Fruit fly (Drosophila melanogaster): ENCODE measurements around the gene CG6966.
A peak's percentile ranks its signal among the peaks of the same experiment; 100 is the strongest.

dm6 chr3R:15089250-15089921 is 6.0 kb downstream of the CG6966 start:
- TF ChIP-seq Eip78C (GFP tag) (no peak), ss (GFP tag; optimal IDR thresholded peaks at IDR 0.05) (no peak), CG6854 (GFP tag; optimal IDR thresholded peaks at IDR 0.05) (no peak), fkh (GFP tag; optimal IDR thresholded peaks at IDR 0.05) (peak; percentile 87), CG11294 (GFP tag; IDR thresholded peaks at IDR 0.05) (no peak), eg (GFP tag; IDR thresholded peaks at IDR 0.05) (peak; percentile 45; the same call in 1 of the 3 replicates), Gug (GFP tag; IDR thresholded peaks at IDR 0.05) (no peak), achi (GFP tag; optimal IDR thresholded peaks at IDR 0.05) (no peak), Lpt (GFP tag; optimal IDR thresholded peaks at IDR 0.05) (no peak), Blimp-1 (GFP tag; optimal IDR thresholded peaks at IDR 0.05) (no peak), dac (GFP tag; optimal IDR thresholded peaks at IDR 0.05) (no peak)
